Worm (Caenorhabditis elegans) whole organism, young adult: Measurements from ENCODE around the gene srbc-55.

ENCODE experiments used
- B0019.2 ChIP-seq: fragments of 200-800 bp; sonication (Bioruptor generic); conservative IDR thresholded peaks from 2 replicates; pipeline ENCODE4 v1.3.6; 2022; ENCODE audit warnings: missing genetic modification reagents, missing genetic modification characterization, missing compliant biosample characterization
- B0035.1 ChIP-seq: sonication (generic microtip); optimal IDR thresholded peaks from 2 replicates; lab custom pipeline; 2016; ENCODE audit warnings: missing genetic modification characterization, mild to moderate bottlenecking, missing compliant biosample characterization, missing genotype, missing genetic modification reagents
- C17E4.6 ChIP-seq: fragments of 200-800 bp; sonication (Bioruptor generic); IDR thresholded peaks from 2 replicates; pipeline ENCODE4 v1.3.6; 2022; ENCODE audit warnings: missing genetic modification reagents, missing genetic modification characterization, missing compliant biosample characterization
- D2030.7 ChIP-seq: fragments of 200-800 bp; sonication (Bioruptor generic); IDR thresholded peaks from 2 replicates; pipeline ENCODE4 v1.3.6; 2022; ENCODE audit warnings: missing genetic modification reagents, missing genetic modification characterization, missing compliant biosample characterization
- F23B12.7 ChIP-seq: sonication (generic microtip); optimal IDR thresholded peaks from 2 replicates; lab custom pipeline; 2017; ENCODE audit warnings: missing genetic modification characterization, mild to moderate bottlenecking, missing compliant biosample characterization, antibody characterized with exemption, moderate library complexity; ENCODE audit not compliant: insufficient read depth
- F52B5.7 ChIP-seq: sonication (generic microtip); optimal IDR thresholded peaks from 2 replicates; lab custom pipeline; 2016; ENCODE audit warnings: mild to moderate bottlenecking, missing genetic modification characterization, missing compliant biosample characterization
- T07F8.4 ChIP-seq: sonication (generic microtip); optimal IDR thresholded peaks from 2 replicates; lab custom pipeline; 2016; ENCODE audit warnings: mild to moderate bottlenecking, missing genetic modification characterization, moderate library complexity, missing compliant biosample characterization
- Y53F4B.3 ChIP-seq: fragments of 200-800 bp; sonication (Bioruptor generic); IDR thresholded peaks from 2 replicates; pipeline ENCODE4 v1.3.6; 2022; ENCODE audit warnings: missing genetic modification reagents, missing genetic modification characterization, missing compliant biosample characterization
- Y56A3A.18 ChIP-seq: fragments of 200-800 bp; sonication (Bioruptor generic); IDR thresholded peaks from 2 replicates; pipeline ENCODE4 v1.3.6; 2022; ENCODE audit warnings: missing genetic modification reagents, missing genetic modification characterization, missing compliant biosample characterization
- ZK185.1 ChIP-seq: sonication (generic microtip); optimal IDR thresholded peaks from 2 replicates; lab custom pipeline; 2016; ENCODE audit warnings: mild to moderate bottlenecking, missing genetic modification characterization, missing compliant biosample characterization; ENCODE audit not compliant: poor library complexity, severe bottlenecking
- akir-1 ChIP-seq: fragments of 200-800 bp; sonication (Bioruptor generic); optimal IDR thresholded peaks from 2 replicates; lab custom pipeline; 2018; ENCODE audit warnings: mild to moderate bottlenecking, missing genetic modification characterization, moderate library complexity, missing compliant biosample characterization
- ama-1 ChIP-seq, 3 experiments: fragments of 150-350 bp in 1 of 3; sonication (generic microtip) in 2 of 3; optimal IDR thresholded peaks; 2 replicates each; lab custom pipeline; 2014 to 2018; ENCODE audit warnings: missing biosample characterization in 2 of 3, missing genetic modification characterization in 2 of 3, missing genetic modification reagents in 2 of 3
- aptf-2 ChIP-seq: fragments of 200-800 bp; sonication (Bioruptor generic); conservative IDR thresholded peaks from 2 replicates; pipeline ENCODE4 v1.3.6; 2022; ENCODE audit warnings: missing genetic modification reagents, missing genetic modification characterization, missing compliant biosample characterization
- aptf-3 ChIP-seq: fragments of 200-800 bp; sonication (Bioruptor generic); IDR thresholded peaks from 2 replicates; pipeline ENCODE4 v1.3.6; 2022; ENCODE audit warnings: missing genetic modification characterization, missing compliant biosample characterization
- attf-3 ChIP-seq: fragments of 200-800 bp; sonication (Bioruptor generic); conservative IDR thresholded peaks from 2 replicates; pipeline ENCODE4 v1.3.6; 2022; ENCODE audit warnings: missing genetic modification reagents, missing genetic modification characterization, missing compliant biosample characterization
- attf-5 ChIP-seq: fragments of 200-800 bp; sonication (Bioruptor generic); optimal IDR thresholded peaks from 2 replicates; lab custom pipeline; 2018; ENCODE audit warnings: mild to moderate bottlenecking, missing genetic modification characterization, missing compliant biosample characterization
- bed-2 ChIP-seq: fragments of 200-800 bp; sonication (Bioruptor generic); IDR thresholded peaks from 2 replicates; pipeline ENCODE4 v1.3.6; 2022; ENCODE audit warnings: missing genetic modification reagents, missing genetic modification characterization, missing compliant biosample characterization
- cebp-2 ChIP-seq: fragments of 200-800 bp; sonication (Bioruptor generic); IDR thresholded peaks from 2 replicates; pipeline ENCODE4 v1.3.6; 2022; ENCODE audit warnings: missing genetic modification characterization, missing compliant biosample characterization
- ceh-91 ChIP-seq: fragments of 200-800 bp; sonication (Bioruptor generic); IDR thresholded peaks from 2 replicates; pipeline ENCODE4 v1.3.6; 2022; ENCODE audit warnings: missing genetic modification reagents, missing genetic modification characterization, missing compliant biosample characterization
- chd-7 ChIP-seq: sonication (generic microtip); optimal IDR thresholded peaks from 2 replicates; lab custom pipeline; 2016; ENCODE audit warnings: mild to moderate bottlenecking, missing genetic modification characterization, moderate library complexity, missing compliant biosample characterization
- dox-1 ChIP-seq: fragments of 200-800 bp; sonication (Bioruptor generic); IDR thresholded peaks from 2 replicates; pipeline ENCODE4 v1.3.6; 2022; ENCODE audit warnings: missing genetic modification reagents, missing genetic modification characterization, missing compliant biosample characterization
- dpff-1 ChIP-seq: sonication (generic microtip); optimal IDR thresholded peaks from 2 replicates; lab custom pipeline; 2017; ENCODE audit warnings: mild to moderate bottlenecking, missing genetic modification characterization, missing compliant biosample characterization
- egl-44 ChIP-seq: fragments of 200-800 bp; sonication (Bioruptor generic); IDR thresholded peaks from 2 replicates; pipeline ENCODE4 v1.3.6; 2022; ENCODE audit warnings: missing genetic modification reagents, missing genetic modification characterization, missing compliant biosample characterization
- egrh-3 ChIP-seq: fragments of 200-800 bp; sonication (Bioruptor generic); IDR thresholded peaks from 2 replicates; pipeline ENCODE4 v1.3.6; 2022; ENCODE audit warnings: missing genetic modification reagents, missing genetic modification characterization, missing compliant biosample characterization
- ekl-4 ChIP-seq: fragments of 200-800 bp; sonication (Bioruptor generic); IDR thresholded peaks from 2 replicates; pipeline ENCODE4 v1.3.6; 2022; ENCODE audit warnings: missing genetic modification reagents, missing genetic modification characterization, missing compliant biosample characterization
- him-1 ChIP-seq: sonication (generic microtip); optimal IDR thresholded peaks from 2 replicates; lab custom pipeline; 2016; ENCODE audit warnings: missing genotype, missing genetic modification reagents, missing genetic modification characterization, missing compliant biosample characterization
- hmg-1.2 ChIP-seq: fragments of 200-800 bp; sonication (Bioruptor generic); IDR thresholded peaks from 2 replicates; pipeline ENCODE4 v1.3.6; 2022; ENCODE audit warnings: missing genetic modification reagents, missing genetic modification characterization, missing compliant biosample characterization
- hmg-20 ChIP-seq: fragments of 200-800 bp; sonication (Bioruptor generic); IDR thresholded peaks from 2 replicates; pipeline ENCODE4 v1.3.6; 2022; ENCODE audit warnings: missing genetic modification reagents, missing genetic modification characterization, missing compliant biosample characterization
- hsf-1 ChIP-seq: fragments of 200-800 bp; sonication (Bioruptor generic); IDR thresholded peaks from 2 replicates; pipeline ENCODE4 v1.3.6; 2022; ENCODE audit warnings: missing genetic modification reagents, missing genetic modification characterization, missing compliant biosample characterization
- lag-1 ChIP-seq: fragments of 200-800 bp; sonication (Bioruptor generic); IDR thresholded peaks from 2 replicates; pipeline ENCODE4 v1.3.6; 2022; ENCODE audit warnings: missing genetic modification reagents, missing genetic modification characterization, missing compliant biosample characterization
- lin-54 ChIP-seq: fragments of 200-800 bp; sonication (Bioruptor generic); optimal IDR thresholded peaks from 2 replicates; lab custom pipeline; 2018; ENCODE audit warnings: mild to moderate bottlenecking, missing genetic modification characterization, missing compliant biosample characterization
- madf-3 ChIP-seq: fragments of 200-800 bp; sonication (Bioruptor generic); IDR thresholded peaks from 2 replicates; pipeline ENCODE4 v1.3.6; 2022; ENCODE audit warnings: missing genetic modification reagents, missing genetic modification characterization, missing compliant biosample characterization
- mes-4 ChIP-seq: sonication (generic microtip); optimal IDR thresholded peaks from 2 replicates; lab custom pipeline; 2016; ENCODE audit warnings: missing genotype, missing genetic modification characterization, missing compliant biosample characterization
- mxl-1 ChIP-seq: sonication (generic microtip); optimal IDR thresholded peaks from 2 replicates; lab custom pipeline; 2016; ENCODE audit warnings: missing genetic modification characterization, missing compliant biosample characterization
- nfya-2 ChIP-seq: fragments of 200-800 bp; sonication (Bioruptor generic); IDR thresholded peaks from 2 replicates; pipeline ENCODE4 v1.3.6; 2022; ENCODE audit warnings: missing genetic modification reagents, missing genetic modification characterization, missing compliant biosample characterization
- nfyb-1 ChIP-seq: fragments of 200-800 bp; sonication (Bioruptor generic); IDR thresholded peaks from 2 replicates; pipeline ENCODE4 v1.3.6; 2022; ENCODE audit warnings: missing genetic modification reagents, missing genetic modification characterization, missing compliant biosample characterization
- nhr-120 ChIP-seq: fragments of 200-800 bp; sonication (Bioruptor generic); IDR thresholded peaks from 2 replicates; pipeline ENCODE4 v1.3.6; 2022; ENCODE audit warnings: missing genetic modification characterization, missing compliant biosample characterization
- nhr-179 ChIP-seq: sonication (generic microtip); optimal IDR thresholded peaks from 2 replicates; lab custom pipeline; 2016; ENCODE audit warnings: mild to moderate bottlenecking, missing genetic modification characterization, missing compliant biosample characterization
- pha-4 ChIP-seq: fragments of 150-350 bp; sonication (generic microtip); optimal IDR thresholded peaks from 2 replicates; lab custom pipeline; 2014; ENCODE audit warnings: missing biosample characterization, missing genetic modification reagents, missing genetic modification characterization
- sdz-38 ChIP-seq: sonication (generic microtip); optimal IDR thresholded peaks from 2 replicates; lab custom pipeline; 2016; ENCODE audit warnings: missing genotype, missing genetic modification characterization, missing compliant biosample characterization
- sea-2 ChIP-seq: fragments of 200-800 bp; sonication (Bioruptor generic); IDR thresholded peaks from 2 replicates; pipeline ENCODE4 v1.3.6; 2022; ENCODE audit warnings: missing genetic modification characterization, missing compliant biosample characterization
- snpc-4 ChIP-seq, 5 experiments: fragments of 150-350 bp in 1 of 5; sonication (generic microtip) in 4 of 5; optimal IDR thresholded peaks; 2 replicates each; lab custom pipeline; 2014 to 2018; ENCODE audit warnings: missing genetic modification characterization in 5 of 5, missing biosample characterization in 3 of 5, antibody characterized with exemption in 2 of 5, mild to moderate bottlenecking in 2 of 5, missing compliant biosample characterization in 2 of 5, missing genotype in 2 of 5, moderate library complexity in 2 of 5, missing genetic modification reagents in 1 of 5
- sptf-2 ChIP-seq: fragments of 200-800 bp; sonication (Bioruptor generic); optimal IDR thresholded peaks from 2 replicates; lab custom pipeline; 2018; ENCODE audit warnings: mild to moderate bottlenecking, missing genetic modification characterization, missing compliant biosample characterization
- tlf-1 ChIP-seq: fragments of 200-800 bp; sonication (Bioruptor generic); optimal IDR thresholded peaks from 2 replicates; lab custom pipeline; 2018; ENCODE audit warnings: mild to moderate bottlenecking, missing genetic modification characterization, missing compliant biosample characterization
- unc-62 ChIP-seq: fragments of 150-350 bp; optimal IDR thresholded peaks from 2 replicates; lab custom pipeline; 2014; ENCODE audit warnings: missing biosample characterization, missing genetic modification reagents, missing genetic modification characterization
- ztf-22 ChIP-seq: fragments of 200-800 bp; sonication (Bioruptor generic); optimal IDR thresholded peaks from 2 replicates; lab custom pipeline; 2018; ENCODE audit warnings: mild to moderate bottlenecking, missing genetic modification characterization, moderate library complexity, missing compliant biosample characterization
- ztf-25 ChIP-seq: fragments of 200-800 bp; sonication (Bioruptor generic); IDR thresholded peaks from 2 replicates; pipeline ENCODE4 v1.3.6; 2022; ENCODE audit warnings: missing genetic modification reagents, missing genetic modification characterization, missing compliant biosample characterization
- ztf-26 ChIP-seq: sonication (generic microtip); optimal IDR thresholded peaks from 2 replicates; lab custom pipeline; 2017; ENCODE audit warnings: missing genetic modification characterization, missing compliant biosample characterization

srbc-55 gene

ce11 chrV:15873762-15874161 lies 44.0 kb upstream of the srbc-55 start (continued):
- TF ChIP-seq attf-3 = peak; percentile 67
- TF ChIP-seq sptf-2 (GFP tag; lab: Kevin White, UChicago) = peak; percentile 91
- peak; percentile 67; the same call in 1 of the 2 replicates for TF ChIP-seq hsf-1 (GFP tag; lab: Robert Waterston, UW)
- TF ChIP-seq aptf-2 (GFP tag; lab: Robert Waterston, UW) = 0 out of 2 replicates have a peak, but pooled peaks have one; percentile 49
- TF ChIP-seq ztf-22 = peak; percentile 76
- 0 out of 2 replicates have a peak, but pooled peaks have one; percentile 49 for TF ChIP-seq nfya-2
- peak; percentile 86 for TF ChIP-seq nhr-179 (tag; lab: Kevin White, UChicago)
- peak; percentile 98 for TF ChIP-seq aptf-3 (GFP tag; lab: Robert Waterston, UW)
- peak; percentile 50; the same call in 1 of the 2 replicates for TF ChIP-seq Y53F4B.3 (GFP tag; lab: Robert Waterston, UW)
- TF ChIP-seq Y56A3A.18 = peak; percentile 91
- peak; percentile 85; the same call in 1 of the 2 replicates for TF ChIP-seq bed-2 (GFP tag; lab: Robert Waterston, UW)
- 0 out of 2 replicates have a peak, but pooled peaks have one; percentile 63 for TF ChIP-seq lag-1 (GFP tag; lab: Robert Waterston, UW)
- TF ChIP-seq pha-4 (tag; lab: Kevin White, UChicago) = no peak
- TF ChIP-seq sdz-38 = no peak
- peak; percentile 97 for TF ChIP-seq mxl-1 (tag; lab: Kevin White, UChicago)
- peak; percentile 95 for TF ChIP-seq ztf-25
- peak; percentile 71 for TF ChIP-seq ceh-91 (GFP tag; lab: Robert Waterston, UW)
- peak; percentile 98 for TF ChIP-seq F23B12.7 (tag; lab: Kevin White, UChicago)
- peak; percentile 96 for TF ChIP-seq egl-44
- TF ChIP-seq akir-1 = peak; percentile 41
- TF ChIP-seq lin-54 (GFP tag; lab: Kevin White, UChicago) = peak; percentile 84
- peak; percentile 87 for TF ChIP-seq C17E4.6 (GFP tag; lab: Robert Waterston, UW)
- TF ChIP-seq attf-5 (GFP tag; lab: Kevin White, UChicago) = peak; percentile 87
- peak; percentile 93 for TF ChIP-seq mes-4 (tag; lab: Kevin White, UChicago)
- peak; percentile 95 for TF ChIP-seq chd-7 (tag; lab: Kevin White, UChicago)
- TF ChIP-seq dpff-1 (tag; lab: Kevin White, UChicago) = peak; percentile 79
- TF ChIP-seq sea-2 (GFP tag; lab: Robert Waterston, UW) = peak; percentile 91
- peak; percentile 88 for TF ChIP-seq madf-3 (GFP tag; lab: Robert Waterston, UW)
- peak; percentile 82 for TF ChIP-seq B0035.1
- peak; percentile 83 for TF ChIP-seq snpc-4 (GFP tag; optimal IDR thresholded peaks at IDR 0.05; lab: Kevin White, UChicago)
- TF ChIP-seq snpc-4 (tag; optimal IDR thresholded peaks at IDR 0.05; lab: Kevin White, UChicago) = peak; percentile 66 to 88 (median 86)
- peak; percentile 69 for TF ChIP-seq egrh-3
- no peak for TF ChIP-seq unc-62 (GFP tag; lab: Kevin White, UChicago)
- peak; percentile 88 for TF ChIP-seq T07F8.4
- peak; percentile 75; the same call in 1 of the 2 replicates for TF ChIP-seq ekl-4 (GFP tag; lab: Robert Waterston, UW)
- peak; percentile 39 for TF ChIP-seq tlf-1
- TF ChIP-seq ZK185.1 (tag; lab: Kevin White, UChicago) = peak; percentile 95
- TF ChIP-seq cebp-2 = peak; percentile 96
- peak; percentile 96 for TF ChIP-seq dox-1
- 0 out of 2 replicates have a peak, but pooled peaks have one; percentile 36 for TF ChIP-seq B0019.2 (GFP tag; lab: Robert Waterston, UW)
- TF ChIP-seq him-1 (tag; lab: Kevin White, UChicago) = peak; percentile 96
- TF ChIP-seq hmg-20 (GFP tag; lab: Robert Waterston, UW) = peak; percentile 81
- TF ChIP-seq ztf-26 = peak; percentile 93
- peak; percentile 87 for TF ChIP-seq D2030.7 (GFP tag; lab: Robert Waterston, UW)
- TF ChIP-seq hmg-1.2 (GFP tag; lab: Robert Waterston, UW) = peak; percentile 87
- TF ChIP-seq ama-1 (optimal IDR thresholded peaks at IDR 0.05; lab: Kevin White, UChicago) = no peak
- TF ChIP-seq ama-1 (GFP tag; optimal IDR thresholded peaks at IDR 0.05; lab: Kevin White, UChicago) = peak; percentile 93 to 96
- peak; percentile 97 for TF ChIP-seq F52B5.7 (tag; lab: Kevin White, UChicago)
- peak; percentile 95 for TF ChIP-seq nhr-120 (GFP tag; lab: Robert Waterston, UW)
- peak; percentile 94 for TF ChIP-seq nfyb-1 (GFP tag; lab: Robert Waterston, UW)
